Fruit fly (Drosophila melanogaster) whole organism: ENCODE data around the gene Alms1b.

Source experiments
- CG8478 ChIP-seq: fragments of >200 bp; optimal IDR thresholded peaks from 2 replicates; lab custom pipeline; 2018; ENCODE audit warnings: inconsistent platforms
- EcR ChIP-seq, 2 experiments: fragments of >200 bp; optimal IDR thresholded peaks; 2 replicates each; lab custom pipeline; 2017; ENCODE audit warnings: missing biosample characterization in 2 of 2, missing genetic modification characterization in 2 of 2, missing genetic modification reagents in 2 of 2
- pan ChIP-seq: fragments of >200 bp; optimal IDR thresholded peaks from 2 replicates; lab custom pipeline; 2017
- usp ChIP-seq: fragments of >200 bp; optimal IDR thresholded peaks from 2 replicates; lab custom pipeline; 2017; ENCODE audit warnings: missing biosample characterization, missing genetic modification characterization, mixed read lengths

dm6 chrX:4678146-4678912 is 47.6 kb upstream of the Alms1b start:
- TF ChIP-seq usp (GFP tag; lab: Kevin White, UChicago) (no peak), pan (no peak), EcR (GFP tag; optimal IDR thresholded peaks at IDR 0.05; lab: Kevin White, UChicago) (peak in 1 of 2 experiments; percentile 75), CG8478 (lab: Kevin White, UChicago) (no peak)
